Fruit fly (Drosophila melanogaster): ENCODE data around the gene CG8312.

- no peak for TF ChIP-seq fru (GFP tag; optimal IDR thresholded peaks at IDR 0.05)
- TF ChIP-seq Dfd (GFP tag; optimal IDR thresholded peaks at IDR 0.05) = no peak
- TF ChIP-seq Hnf4 (GFP tag; optimal IDR thresholded peaks at IDR 0.05) = no peak
- no peak for TF ChIP-seq OdsH (GFP tag; optimal IDR thresholded peaks at IDR 0.05)
- TF ChIP-seq psq (GFP tag; optimal IDR thresholded peaks at IDR 0.05) = no peak
- TF ChIP-seq h (GFP tag; optimal IDR thresholded peaks at IDR 0.05) = no peak
- TF ChIP-seq lola (GFP tag; optimal IDR thresholded peaks at IDR 0.05) = no peak
- no peak for TF ChIP-seq foxo (GFP tag; optimal IDR thresholded peaks at IDR 0.05)
- no peak for TF ChIP-seq GATAd (GFP tag; optimal IDR thresholded peaks at IDR 0.05)
Measured at dm6 chr3R:9643977-9644376, 52.9 kb downstream of the CG8312 start.

Data from whole organism, wandering third instar larva.